Worm (Caenorhabditis elegans) whole organism, L2 larva: ENCODE measurements around the gene col-157.

ENCODE experiments used
- F13H6.1 ChIP-seq: sonication (generic microtip); optimal IDR thresholded peaks from 2 replicates; lab custom pipeline; 2016; ENCODE audit warnings: missing genetic modification characterization, missing compliant biosample characterization
- Y55F3AM.14 ChIP-seq: fragments of 200-800 bp; sonication (Bioruptor generic); optimal IDR thresholded peaks from 2 replicates; lab custom pipeline; 2018; ENCODE audit warnings: mild to moderate bottlenecking, missing genetic modification characterization, missing compliant biosample characterization
- ama-1 ChIP-seq: fragments of 150-350 bp; optimal IDR thresholded peaks from 2 replicates; lab custom pipeline; 2018; ENCODE audit warnings: inconsistent platforms
- blmp-1 ChIP-seq: sonication (generic microtip); optimal IDR thresholded peaks from 2 replicates; lab custom pipeline; 2017; ENCODE audit warnings: missing genetic modification characterization, mild to moderate bottlenecking, missing compliant biosample characterization, antibody characterized with exemption, moderate library complexity; ENCODE audit not compliant: insufficient read depth
- ceh-82 ChIP-seq: fragments of 150-350 bp; optimal IDR thresholded peaks from 2 replicates; lab custom pipeline; 2014; ENCODE audit warnings: missing biosample characterization, missing genetic modification characterization
- crh-2 ChIP-seq: sonication (generic microtip); optimal IDR thresholded peaks from 2 replicates; lab custom pipeline; 2017; ENCODE audit warnings: missing biosample characterization, missing genetic modification characterization
- dmd-4 ChIP-seq: sonication (generic microtip); optimal IDR thresholded peaks from 2 replicates; lab custom pipeline; 2017; ENCODE audit warnings: missing biosample characterization, missing genetic modification characterization
- elt-3 ChIP-seq: sonication (generic microtip); optimal IDR thresholded peaks from 2 replicates; lab custom pipeline; 2017; ENCODE audit warnings: missing biosample characterization, missing genetic modification characterization
- fos-1 ChIP-seq: fragments of 150-350 bp; optimal IDR thresholded peaks from 2 replicates; lab custom pipeline; 2014; ENCODE audit warnings: missing biosample characterization, missing genetic modification characterization
- lin-11 ChIP-seq: fragments of 150-350 bp; sonication (generic microtip); optimal IDR thresholded peaks from 2 replicates; lab custom pipeline; 2014; ENCODE audit warnings: missing biosample characterization, missing genetic modification characterization, inconsistent platforms, mixed read lengths
- lin-13 ChIP-seq: fragments of 150-350 bp; optimal IDR thresholded peaks from 2 replicates; lab custom pipeline; 2014; ENCODE audit warnings: missing biosample characterization, missing genetic modification reagents, missing genetic modification characterization
- lin-39 ChIP-seq: fragments of 150-350 bp; optimal IDR thresholded peaks from 2 replicates; lab custom pipeline; 2014; ENCODE audit warnings: missing biosample characterization, missing genetic modification reagents, missing genetic modification characterization
- lsy-2 ChIP-seq, 2 experiments: fragments of 150-350 bp in 1 of 2; sonication (generic microtip) in 1 of 2; optimal IDR thresholded peaks; 2 replicates each; lab custom pipeline; 2014 to 2017; ENCODE audit warnings: missing biosample characterization in 2 of 2, missing genetic modification characterization in 2 of 2
- mab-5 ChIP-seq: fragments of 150-350 bp; optimal IDR thresholded peaks from 2 replicates; lab custom pipeline; 2014; ENCODE audit warnings: missing biosample characterization, missing genetic modification characterization
- mbf-1 ChIP-seq: sonication (generic microtip); optimal IDR thresholded peaks from 2 replicates; lab custom pipeline; 2017; ENCODE audit warnings: missing biosample characterization, missing genetic modification characterization
- mdl-1 ChIP-seq, 2 experiments: fragments of 150-350 bp in 1 of 2; sonication (generic microtip) in 1 of 2; optimal IDR thresholded peaks; 2 replicates each; lab custom pipeline; 2017; ENCODE audit warnings: missing biosample characterization in 2 of 2, missing genetic modification characterization in 2 of 2
- nhr-10 ChIP-seq: sonication (generic microtip); optimal IDR thresholded peaks from 2 replicates; lab custom pipeline; 2017; ENCODE audit warnings: missing biosample characterization, missing genetic modification characterization
- nhr-129 ChIP-seq: fragments of 150-350 bp; optimal IDR thresholded peaks from 2 replicates; lab custom pipeline; 2014; ENCODE audit warnings: missing biosample characterization, missing genetic modification characterization
- nhr-21 ChIP-seq: fragments of 150-350 bp; optimal IDR thresholded peaks from 2 replicates; lab custom pipeline; 2014; ENCODE audit warnings: missing biosample characterization, missing genetic modification characterization
- nhr-23 ChIP-seq: fragments of 150-350 bp; optimal IDR thresholded peaks from 2 replicates; lab custom pipeline; 2014; ENCODE audit warnings: missing biosample characterization, missing genetic modification reagents, missing genetic modification characterization
- nhr-25 ChIP-seq: fragments of 150-350 bp; sonication (generic microtip); optimal IDR thresholded peaks from 3 replicates; lab custom pipeline; 2014; ENCODE audit warnings: missing biosample characterization, missing genetic modification characterization
- peb-1 ChIP-seq: fragments of 150-350 bp; optimal IDR thresholded peaks from 2 replicates; lab custom pipeline; 2014; ENCODE audit warnings: missing biosample characterization, missing genetic modification characterization
- skn-1 ChIP-seq: sonication (generic microtip); optimal IDR thresholded peaks from 2 replicates; lab custom pipeline; 2017; ENCODE audit warnings: missing biosample characterization, missing genetic modification characterization
- sma-3 ChIP-seq: sonication (generic microtip); optimal IDR thresholded peaks from 2 replicates; lab custom pipeline; 2016; ENCODE audit warnings: missing genetic modification reagents, missing genetic modification characterization, missing compliant biosample characterization
- sma-9 ChIP-seq, 2 experiments: fragments of 150-350 bp in 1 of 2; sonication (generic microtip) in 1 of 2; optimal IDR thresholded peaks; 2 replicates each; lab custom pipeline; 2014 to 2016; ENCODE audit warnings: missing genetic modification characterization in 2 of 2, mild to moderate bottlenecking in 1 of 2, missing biosample characterization in 1 of 2, missing compliant biosample characterization in 1 of 2, missing genetic modification reagents in 1 of 2, moderate library complexity in 1 of 2
- unc-39 ChIP-seq: fragments of 150-350 bp; optimal IDR thresholded peaks from 2 replicates; lab custom pipeline; 2014; ENCODE audit warnings: missing biosample characterization, missing genetic modification characterization
- unc-55 ChIP-seq: fragments of 150-350 bp; sonication (generic microtip); optimal IDR thresholded peaks from 3 replicates; lab custom pipeline; 2014; ENCODE audit warnings: missing biosample characterization, missing genetic modification reagents, missing genetic modification characterization
- unc-62 ChIP-seq: fragments of 150-350 bp; optimal IDR thresholded peaks from 2 replicates; lab custom pipeline; 2014; ENCODE audit warnings: missing biosample characterization, missing genetic modification reagents, missing genetic modification characterization
- ztf-1 ChIP-seq: fragments of 200-800 bp; sonication (Bioruptor generic); conservative IDR thresholded peaks from 2 replicates; pipeline ENCODE4 v1.3.6; 2022; ENCODE audit warnings: missing genetic modification characterization, missing compliant biosample characterization
- ztf-11 ChIP-seq: sonication (generic microtip); optimal IDR thresholded peaks from 2 replicates; lab custom pipeline; 2017; ENCODE audit warnings: missing biosample characterization, missing genetic modification characterization
- ztf-4 ChIP-seq: fragments of 150-350 bp; optimal IDR thresholded peaks from 2 replicates; lab custom pipeline; 2014; ENCODE audit warnings: missing biosample characterization, missing genetic modification characterization

The col-157 gene

ce11 chrV:11492456-11492855, 8.6 kb downstream of the col-157 start, which contains the start of gene T11F9.21:
T11F9.21 (plus strand) TSS chrV:11492756.
- TF ChIP-seq Y55F3AM.14 (GFP tag; lab: Kevin White, UChicago) (no peak), unc-62 (GFP tag; lab: Kevin White, UChicago) (no peak), lin-39 (tag; lab: Kevin White, UChicago) (no peak), unc-39 (tag; lab: Kevin White, UChicago) (no peak), dmd-4 (tag; lab: Kevin White, UChicago) (no peak), unc-55 (no peak)

ce11 chrV:11496283-11496682, 12.4 kb downstream of the col-157 start, which contains the start of gene htrl-1:
htrl-1 (minus strand) TSS chrV:11496383.
- TF ChIP-seq mab-5 (tag; lab: Kevin White, UChicago) (no peak), nhr-10 (tag; lab: Kevin White, UChicago) (no peak), unc-55 (no peak), crh-2 (tag; lab: Kevin White, UChicago) (no peak), ztf-4 (no peak), fos-1 (tag; lab: Kevin White, UChicago) (no peak), lin-11 (tag; lab: Kevin White, UChicago) (no peak), skn-1 (no peak), nhr-21 (tag; lab: Kevin White, UChicago) (no peak), Y55F3AM.14 (GFP tag; lab: Kevin White, UChicago) (no peak), mbf-1 (tag; lab: Kevin White, UChicago) (no peak), lin-13 (GFP tag; lab: Kevin White, UChicago) (no peak)
- TF ChIP-seq, all 48 proteins: peak for 0

ce11 chrV:11497475-11497874, 13.6 kb downstream of the col-157 start:
- TF ChIP-seq Y55F3AM.14 (GFP tag; lab: Kevin White, UChicago) (no peak), ztf-1 (no peak), elt-3 (tag; lab: Kevin White, UChicago) (no peak), crh-2 (tag; lab: Kevin White, UChicago) (no peak), ztf-11 (tag; lab: Kevin White, UChicago) (no peak), fos-1 (tag; lab: Kevin White, UChicago) (no peak), ceh-82 (tag; lab: Kevin White, UChicago) (no peak), lsy-2 (tag; optimal IDR thresholded peaks at IDR 0.05; lab: Kevin White, UChicago) (no peak), unc-39 (tag; lab: Kevin White, UChicago) (no peak), nhr-129 (tag; lab: Kevin White, UChicago) (no peak), nhr-23 (tag; lab: Kevin White, UChicago) (no peak), dmd-4 (tag; lab: Kevin White, UChicago) (no peak), ztf-4 (no peak)

ce11 chrV:11499786-11500185, 15.9 kb downstream of the col-157 start:
- TF ChIP-seq nhr-25 (tag; lab: Kevin White, UChicago) (no peak), unc-55 (no peak), sma-3 (GFP tag; lab: Kevin White, UChicago) (peak; percentile 30), peb-1 (no peak), sma-9 (GFP tag; optimal IDR thresholded peaks at IDR 0.05; lab: Kevin White, UChicago) (peak; percentile 14), sma-9 (tag; optimal IDR thresholded peaks at IDR 0.05; lab: Kevin White, UChicago) (no peak), mdl-1 (tag; optimal IDR thresholded peaks at IDR 0.05; lab: Kevin White, UChicago) (no peak), fos-1 (tag; lab: Kevin White, UChicago) (peak; percentile 0), ztf-1 (no peak), crh-2 (tag; lab: Kevin White, UChicago) (no peak), dmd-4 (tag; lab: Kevin White, UChicago) (no peak), ama-1 (lab: Kevin White, UChicago) (no peak), blmp-1 (peak; percentile 48), F13H6.1 (tag; lab: Kevin White, UChicago) (no peak), unc-39 (tag; lab: Kevin White, UChicago) (no peak)

DNA sequence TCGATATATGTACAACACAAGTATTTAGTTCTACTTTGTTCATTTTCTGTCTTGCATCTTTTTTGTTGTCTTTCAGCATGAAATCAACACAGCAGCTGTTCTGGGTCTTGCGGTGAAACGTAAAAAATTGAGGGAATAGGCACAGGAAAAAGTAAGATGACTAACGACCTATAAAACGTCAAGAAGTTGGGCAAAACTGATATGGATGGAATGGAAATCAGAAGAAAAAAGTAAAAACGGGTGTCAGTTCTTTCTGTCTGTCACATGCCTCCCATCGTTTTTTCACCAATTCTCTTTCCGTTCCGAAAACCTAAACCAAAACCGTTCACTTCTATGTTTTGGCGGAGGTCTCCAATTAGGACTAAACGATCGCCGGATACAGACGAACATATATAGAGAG, 17.1 kb downstream of the col-157 start:
- TF ChIP-seq ztf-1 (no peak), skn-1 (no peak), peb-1 (no peak), nhr-129 (tag; lab: Kevin White, UChicago) (no peak)
- TF ChIP-seq, all 48 proteins: peak for 0
